Fruit fly (Drosophila melanogaster): ENCODE measurements around the gene Skel.

The Skel gene

dm6 chr3R:10696371-10696777 is 9.6 kb downstream of the Skel start, which contains the start of the genes pug, CG14683 and CG46459 (continued):
- TF ChIP-seq NC2β (GFP tag; optimal IDR thresholded peaks at IDR 0.05) (peak; percentile 2), CG31441 (GFP tag; IDR thresholded peaks at IDR 0.05) (no peak), B-H1 (GFP tag; IDR thresholded peaks at IDR 0.05) (no peak), bab2 (GFP tag; optimal IDR thresholded peaks at IDR 0.05) (peak; percentile 21), CrebB (tag; optimal IDR thresholded peaks at IDR 0.05) (no peak), Hsf (GFP tag; optimal IDR thresholded peaks at IDR 0.05) (peak; percentile 41), H2.0 (GFP tag; IDR thresholded peaks at IDR 0.05) (no peak), CG4730 (GFP tag; IDR thresholded peaks at IDR 0.05) (no peak), E2f2 (GFP tag; IDR thresholded peaks at IDR 0.05) (peak; percentile 76), tna (GFP tag; IDR thresholded peaks at IDR 0.05; ENCODE audit: partially characterized antibody) (peak; percentile 93), CG32532 (GFP tag; IDR thresholded peaks at IDR 0.05) (peak; percentile 42; the same call in 1 of the 2 replicates), sima (GFP tag; optimal IDR thresholded peaks at IDR 0.05) (no peak), D19B (GFP tag; optimal IDR thresholded peaks at IDR 0.05) (no peak), CG2129 (GFP tag; IDR thresholded peaks at IDR 0.05; ENCODE audit: partially characterized antibody) (peak; percentile 98), cad (GFP tag; optimal IDR thresholded peaks at IDR 0.05) (no peak), CG10209 (GFP tag; optimal IDR thresholded peaks at IDR 0.05) (peak; percentile 20), CG3281 (GFP tag; optimal IDR thresholded peaks at IDR 0.05) (peak; percentile 41), CG10565 (GFP tag; optimal IDR thresholded peaks at IDR 0.05) (no peak), ind (GFP tag; optimal IDR thresholded peaks at IDR 0.05) (peak; percentile 43), CG8359 (GFP tag; optimal IDR thresholded peaks at IDR 0.05; ENCODE audit: borderline replicate concordance) (no peak), CG18476 (GFP tag; optimal IDR thresholded peaks at IDR 0.05) (peak; percentile 24), Bdp1 (GFP tag; optimal IDR thresholded peaks at IDR 0.05) (no peak), pnt (GFP tag; optimal IDR thresholded peaks at IDR 0.05) (peak; percentile 17), exex (tag; optimal IDR thresholded peaks at IDR 0.05) (no peak), fu2 (GFP tag; optimal IDR thresholded peaks at IDR 0.05) (peak; percentile 11), CG3847 (GFP tag; IDR thresholded peaks at IDR 0.05) (peak; percentile 33; the same call in 1 of the 2 replicates), CG8944 (GFP tag; optimal IDR thresholded peaks at IDR 0.05) (peak; percentile 32), CG14441 (GFP tag; IDR thresholded peaks at IDR 0.05) (peak; percentile 39; the same call in 1 of the 2 replicates), CG5180 (GFP tag; optimal IDR thresholded peaks at IDR 0.05) (no peak), slbo (GFP tag; IDR thresholded peaks at IDR 0.05) (peak; percentile 57), repo (GFP tag; optimal IDR thresholded peaks at IDR 0.05) (no peak), Nf-YC (tag; optimal IDR thresholded peaks at IDR 0.05) (peak; percentile 25), Aef1 (GFP tag; IDR thresholded peaks at IDR 0.05) (no peak), tin (GFP tag; optimal IDR thresholded peaks at IDR 0.05) (peak; percentile 36), unpg (GFP tag; optimal IDR thresholded peaks at IDR 0.05) (peak; percentile 44), HLH54F (GFP tag; optimal IDR thresholded peaks at IDR 0.05) (peak; percentile 48), nom (GFP tag; optimal IDR thresholded peaks at IDR 0.05) (no peak), sens-2 (GFP tag; IDR thresholded peaks at IDR 0.05) (no peak), Dip2 (GFP tag; IDR thresholded peaks at IDR 0.05) (no peak), eve (GFP tag; optimal IDR thresholded peaks at IDR 0.05) (no peak), sqz (GFP tag; optimal IDR thresholded peaks at IDR 0.05) (no peak), Dbx (GFP tag; IDR thresholded peaks at IDR 0.05) (0 out of 3 replicates have a peak, but pooled peaks have one; percentile 53), Bgb (GFP tag; IDR thresholded peaks at IDR 0.05; ENCODE audit: partially characterized antibody) (peak; percentile 95), CG8290 (GFP tag; optimal IDR thresholded peaks at IDR 0.05) (peak; percentile 58), CG8290 (tag; optimal IDR thresholded peaks at IDR 0.05) (no peak), CG8765 (GFP tag; IDR thresholded peaks at IDR 0.05) (no peak), bigmax (GFP tag; optimal IDR thresholded peaks at IDR 0.05) (no peak), Adf1 (GFP tag; IDR thresholded peaks at IDR 0.05) (no peak), CG7372 (GFP tag; IDR thresholded peaks at IDR 0.05) (no peak), Neu2 (GFP tag; optimal IDR thresholded peaks at IDR 0.05; ENCODE audit: borderline replicate concordance) (no peak), Ets65A (GFP tag) (peak; percentile 67), CG2120 (GFP tag; optimal IDR thresholded peaks at IDR 0.05) (peak; percentile 64)

Data from whole organism, embryonic.